Worm (Caenorhabditis elegans) whole organism, L1 larva: Measurements from ENCODE around the gene B0361.11.

Source experiments
- aha-1 ChIP-seq: fragments of 150-350 bp; optimal IDR thresholded peaks from 2 replicates; lab custom pipeline; 2014; ENCODE audit warnings: missing biosample characterization, missing genetic modification characterization
- alr-1 ChIP-seq: fragments of 200-800 bp; sonication (Bioruptor generic); optimal IDR thresholded peaks from 2 replicates; lab custom pipeline; 2018; ENCODE audit warnings: borderline replicate concordance, mild to moderate bottlenecking, missing genetic modification characterization, missing compliant biosample characterization
- aly-2 ChIP-seq: fragments of 150-350 bp; optimal IDR thresholded peaks from 2 replicates; lab custom pipeline; 2014; ENCODE audit warnings: missing biosample characterization, missing genetic modification characterization
- ceh-82 ChIP-seq, 3 experiments: fragments of 150-350 bp in 1 of 3; sonication (generic microtip) in 2 of 3; optimal IDR thresholded peaks; 2 replicates each; lab custom pipeline; 2014 to 2017; ENCODE audit warnings: missing biosample characterization in 3 of 3, missing genetic modification characterization in 3 of 3
- dpl-1 ChIP-seq, 3 experiments: fragments of 150-350 bp in 2 of 3; sonication (generic microtip) in 1 of 3; optimal IDR thresholded peaks; 2 replicates each; lab custom pipeline; 2014 to 2017; ENCODE audit warnings: missing biosample characterization in 3 of 3, missing genetic modification characterization in 3 of 3, missing genetic modification reagents in 3 of 3
- egl-27 ChIP-seq, 2 experiments: fragments of 150-350 bp in 1 of 2; sonication (generic microtip); optimal IDR thresholded peaks; 3 replicates each; lab custom pipeline; 2017 to 2018; ENCODE audit warnings: missing biosample characterization in 2 of 2, missing genetic modification characterization in 2 of 2, missing genetic modification reagents in 2 of 2
- elt-2 ChIP-seq: sonication (generic microtip); optimal IDR thresholded peaks from 2 replicates; lab custom pipeline; 2016; ENCODE audit warnings: missing genetic modification characterization, mild to moderate bottlenecking, inconsistent platforms, missing compliant biosample characterization, missing genetic modification reagents
- elt-3 ChIP-seq, 6 experiments: fragments of 150-350 bp in 1 of 6; sonication (generic microtip); optimal IDR thresholded peaks; 2 replicates each; lab custom pipeline; 2017 to 2018; ENCODE audit warnings: missing biosample characterization in 6 of 6, missing genetic modification characterization in 6 of 6, inconsistent platforms in 1 of 6
- hpl-2 ChIP-seq: fragments of 150-350 bp; optimal IDR thresholded peaks from 2 replicates; lab custom pipeline; 2014; ENCODE audit warnings: missing biosample characterization, missing genetic modification reagents, missing genetic modification characterization
- lir-3 ChIP-seq: sonication (generic microtip); optimal IDR thresholded peaks from 2 replicates; lab custom pipeline; 2016; ENCODE audit warnings: mild to moderate bottlenecking, missing genetic modification characterization, moderate library complexity, missing compliant biosample characterization; ENCODE audit not compliant: poor library complexity
- nhr-76 ChIP-seq: sonication (generic microtip); optimal IDR thresholded peaks from 2 replicates; lab custom pipeline; 2017; ENCODE audit warnings: missing biosample characterization, missing genetic modification characterization
- skn-1 ChIP-seq: fragments of 150-350 bp; optimal IDR thresholded peaks from 2 replicates; lab custom pipeline; 2014; ENCODE audit warnings: missing biosample characterization, missing genetic modification characterization
- sup-37 ChIP-seq: fragments of 200-800 bp; sonication (Bioruptor generic); optimal IDR thresholded peaks from 2 replicates; lab custom pipeline; 2018; ENCODE audit warnings: mild to moderate bottlenecking, missing genetic modification characterization, missing compliant biosample characterization
- unc-62 ChIP-seq: fragments of 150-350 bp; optimal IDR thresholded peaks from 2 replicates; lab custom pipeline; 2014; ENCODE audit warnings: missing biosample characterization, missing genetic modification reagents, missing genetic modification characterization

DNA sequence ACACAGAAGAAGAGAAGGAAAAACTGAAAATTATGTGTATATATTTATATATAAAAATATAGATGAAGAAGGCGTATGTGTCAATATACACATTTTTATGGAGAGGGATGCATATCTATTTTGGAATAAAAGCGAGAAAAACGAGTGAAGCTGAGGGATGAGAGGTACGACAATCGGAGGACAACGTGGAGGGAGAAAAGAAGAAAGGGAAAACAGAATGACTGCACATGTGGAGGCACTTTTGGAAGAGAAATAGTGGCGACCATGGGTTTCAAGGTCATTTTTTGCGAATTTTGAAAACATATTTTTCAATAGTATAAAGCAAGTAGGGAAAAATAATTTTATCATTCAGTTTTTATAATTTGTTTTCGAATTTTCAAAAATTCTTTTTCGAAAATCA lies 15.2 kb downstream of the B0361.11 start:
- TF ChIP-seq aly-2 (tag; lab: Kevin White, UChicago) (no peak), unc-62 (GFP tag; lab: Kevin White, UChicago) (no peak), alr-1 (tag; lab: Kevin White, UChicago) (no peak), elt-3 (tag; optimal IDR thresholded peaks at IDR 0.05; lab: Kevin White, UChicago) (no peak), skn-1 (peak; percentile 49), hpl-2 (no peak), sup-37 (GFP tag; lab: Kevin White, UChicago) (no peak), elt-2 (tag; lab: Kevin White, UChicago) (no peak), ceh-82 (tag; optimal IDR thresholded peaks at IDR 0.05; lab: Kevin White, UChicago) (no peak), egl-27 (tag; optimal IDR thresholded peaks at IDR 0.05; lab: Kevin White, UChicago) (no peak), dpl-1 (GFP tag; optimal IDR thresholded peaks at IDR 0.05; lab: Kevin White, UChicago) (peak in 1 of 3 experiments; percentile 32), nhr-76 (tag; lab: Kevin White, UChicago) (no peak), aha-1 (tag; lab: Kevin White, UChicago) (no peak), lir-3 (tag; lab: Kevin White, UChicago) (no peak)
